Worm (Caenorhabditis elegans) whole organism, midembryonic: ENCODE results near the gene C08F8.3.

Source experiments
- T22C8.4 ChIP-seq: fragments of 200-800 bp; sonication (Bioruptor generic); IDR thresholded peaks from 2 replicates; pipeline ENCODE4 v1.3.6; 2022; ENCODE audit warnings: missing genetic modification characterization, missing compliant biosample characterization
- cog-1 ChIP-seq: sonication (generic microtip); optimal IDR thresholded peaks from 2 replicates; lab custom pipeline; 2016; ENCODE audit warnings: missing genetic modification characterization, missing compliant biosample characterization
- flt-1 ChIP-seq: fragments of 200-800 bp; sonication (Bioruptor generic); IDR thresholded peaks from 2 replicates; pipeline ENCODE4 v1.3.6; 2022; ENCODE audit warnings: missing genetic modification characterization, missing compliant biosample characterization
- klf-2 ChIP-seq: fragments of 200-800 bp; sonication (Bioruptor generic); conservative IDR thresholded peaks from 2 replicates; pipeline ENCODE4 v1.3.6; 2022; ENCODE audit warnings: missing genetic modification reagents, missing genetic modification characterization, missing compliant biosample characterization
- med-1 ChIP-seq: sonication (generic microtip); optimal IDR thresholded peaks from 2 replicates; lab custom pipeline; 2017; ENCODE audit warnings: missing genetic modification characterization, mild to moderate bottlenecking, missing compliant biosample characterization, antibody characterized with exemption, missing genetic modification reagents; ENCODE audit not compliant: insufficient read depth
- ref-1 ChIP-seq: fragments of 200-800 bp; sonication (Bioruptor generic); conservative IDR thresholded peaks from 2 replicates; pipeline ENCODE4 v1.3.6; 2022; ENCODE audit warnings: missing genetic modification reagents, missing genetic modification characterization, missing compliant biosample characterization
- tab-1 ChIP-seq: fragments of 200-800 bp; sonication (Bioruptor generic); IDR thresholded peaks from 2 replicates; pipeline ENCODE4 v1.3.6; 2022; ENCODE audit warnings: missing genetic modification characterization, missing compliant biosample characterization
- ztf-23 ChIP-seq: fragments of 200-800 bp; sonication (Bioruptor generic); IDR thresholded peaks from 2 replicates; pipeline ENCODE4 v1.3.6; 2022; ENCODE audit warnings: missing genetic modification reagents, missing genetic modification characterization, missing compliant biosample characterization
- ztf-29 ChIP-seq: fragments of 200-800 bp; sonication (Bioruptor generic); IDR thresholded peaks from 2 replicates; pipeline ENCODE4 v1.3.6; 2022; ENCODE audit warnings: missing genetic modification reagents, missing genetic modification characterization, missing compliant biosample characterization

Gene C08F8.3

DNA sequence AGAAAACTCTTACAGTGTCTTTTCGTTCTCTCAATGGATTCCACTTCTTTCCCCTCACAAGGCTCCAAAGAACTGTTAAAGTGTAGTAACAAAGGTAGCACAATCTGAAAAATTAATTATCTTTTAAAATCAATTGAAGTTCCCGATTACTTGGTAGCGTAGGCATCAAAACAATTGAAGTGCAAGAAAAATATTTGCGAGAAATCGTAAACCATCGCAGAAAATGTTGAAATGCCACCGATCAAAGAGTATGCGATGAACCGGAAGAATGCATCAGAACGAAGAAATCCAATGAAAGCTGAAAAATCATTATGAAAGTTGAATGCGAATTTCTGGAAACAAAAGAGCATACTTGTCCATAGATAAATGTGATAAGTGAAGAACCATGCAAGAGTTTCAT, 8.4 kb upstream of the C08F8.3 start:
- no peak for TF ChIP-seq klf-2 (GFP tag; lab: Robert Waterston, UW)
- TF ChIP-seq tab-1 (GFP tag; lab: Robert Waterston, UW) = no peak
- no peak for TF ChIP-seq T22C8.4 (GFP tag; lab: Robert Waterston, UW)
- TF ChIP-seq ztf-29 (GFP tag; lab: Robert Waterston, UW) = no peak
- TF ChIP-seq med-1 (GFP tag; lab: Kevin White, UChicago) = no peak
- TF ChIP-seq ref-1 = no peak
- no peak for TF ChIP-seq cog-1 (tag; lab: Kevin White, UChicago)
- no peak for TF ChIP-seq ztf-23 (GFP tag; lab: Robert Waterston, UW)
- TF ChIP-seq flt-1 (GFP tag; lab: Robert Waterston, UW) = no peak

DNA sequence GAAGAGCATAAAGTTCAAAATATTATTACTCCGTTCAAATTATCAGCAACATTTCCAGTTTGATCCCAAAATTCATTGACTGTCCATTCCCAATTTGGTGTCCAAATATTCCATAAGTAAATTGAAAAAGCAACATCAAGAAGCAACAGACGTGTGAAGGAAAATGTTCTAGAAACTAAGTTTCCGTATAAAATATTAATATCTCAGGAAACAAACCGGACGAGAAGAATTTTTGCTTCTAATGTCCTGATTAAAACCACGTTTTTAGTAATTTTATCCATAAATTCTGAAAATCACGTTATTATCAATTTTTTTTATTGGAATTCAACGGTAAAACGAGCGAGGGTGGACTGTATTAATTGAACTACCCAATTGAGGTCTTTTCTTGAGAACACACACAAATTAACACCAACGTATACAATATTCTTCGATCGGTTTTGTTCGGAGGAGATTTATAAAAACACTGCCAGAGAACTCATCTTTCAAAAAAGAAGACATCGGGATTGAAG, 7.8 kb upstream of the C08F8.3 start, which contains the start of gene pigq-1:
Gene pigq-1 (minus strand): TSS at position 286 of the 509 bp plus-strand sequence.
- TF ChIP-seq tab-1 (GFP tag; lab: Robert Waterston, UW) (no peak), ztf-23 (GFP tag; lab: Robert Waterston, UW) (no peak), T22C8.4 (GFP tag; lab: Robert Waterston, UW) (no peak), ref-1 (no peak), ztf-29 (GFP tag; lab: Robert Waterston, UW) (no peak), flt-1 (GFP tag; lab: Robert Waterston, UW) (no peak), klf-2 (GFP tag; lab: Robert Waterston, UW) (no peak), cog-1 (tag; lab: Kevin White, UChicago) (no peak)

- TF ChIP-seq ztf-23 (GFP tag; lab: Robert Waterston, UW) (no peak), flt-1 (GFP tag; lab: Robert Waterston, UW) (0 out of 2 replicates have a peak, but pooled peaks have one; percentile 7), tab-1 (GFP tag; lab: Robert Waterston, UW) (no peak)
Observed at ce11 chrIV:11148788-11149366, 6.0 kb upstream of the C08F8.3 start.

DNA sequence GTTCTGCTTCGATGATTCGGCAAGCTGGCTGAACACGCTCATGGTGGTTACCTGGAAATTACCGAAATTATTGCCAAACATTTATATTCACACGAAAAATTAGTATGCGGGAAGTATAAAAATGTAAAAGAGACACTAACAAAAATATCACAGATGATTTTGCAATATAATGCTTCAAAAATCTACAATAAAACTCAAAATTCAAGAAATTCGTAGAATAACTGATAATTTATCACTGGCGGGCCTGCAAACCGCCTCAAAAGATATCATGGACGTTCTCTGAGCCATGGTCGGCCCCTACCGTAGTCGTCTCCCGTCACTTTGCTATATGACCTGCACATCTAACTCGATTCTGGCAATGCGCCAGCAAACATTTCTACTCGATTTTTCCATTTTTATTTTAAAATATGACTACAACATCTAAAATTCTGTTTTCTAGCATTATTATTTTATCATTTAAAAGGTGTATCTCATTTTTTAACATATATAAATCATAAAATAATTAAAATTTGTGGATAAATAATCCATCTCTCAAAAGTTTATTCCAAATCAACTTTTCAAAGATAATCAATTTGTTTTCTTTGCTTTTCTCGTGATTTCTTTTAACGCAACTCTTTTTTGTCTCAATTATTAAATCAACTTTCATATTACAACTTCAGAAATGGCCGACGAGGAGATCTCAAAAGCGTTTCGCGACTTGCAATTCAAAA, 5.2 kb upstream of the C08F8.3 start, which contains the start of the genes F01G4.6 and pfd-1:
Gene F01G4.6 (minus strand): TSS at position 51 of the 710 bp plus-strand sequence.
Gene pfd-1 (plus strand): TSS at position 660 of the 710 bp plus-strand sequence.
- TF ChIP-seq cog-1 (tag; lab: Kevin White, UChicago) = no peak
- TF ChIP-seq ref-1 = no peak
- no peak for TF ChIP-seq ztf-29 (GFP tag; lab: Robert Waterston, UW)
- TF ChIP-seq med-1 (GFP tag; lab: Kevin White, UChicago) = no peak
- no peak for TF ChIP-seq klf-2 (GFP tag; lab: Robert Waterston, UW)
- peak; percentile 68 for TF ChIP-seq ztf-23 (GFP tag; lab: Robert Waterston, UW)
- no peak for TF ChIP-seq T22C8.4 (GFP tag; lab: Robert Waterston, UW)
- TF ChIP-seq flt-1 (GFP tag; lab: Robert Waterston, UW) = 0 out of 2 replicates have a peak, but pooled peaks have one; percentile 39
- TF ChIP-seq tab-1 (GFP tag; lab: Robert Waterston, UW) = no peak

DNA sequence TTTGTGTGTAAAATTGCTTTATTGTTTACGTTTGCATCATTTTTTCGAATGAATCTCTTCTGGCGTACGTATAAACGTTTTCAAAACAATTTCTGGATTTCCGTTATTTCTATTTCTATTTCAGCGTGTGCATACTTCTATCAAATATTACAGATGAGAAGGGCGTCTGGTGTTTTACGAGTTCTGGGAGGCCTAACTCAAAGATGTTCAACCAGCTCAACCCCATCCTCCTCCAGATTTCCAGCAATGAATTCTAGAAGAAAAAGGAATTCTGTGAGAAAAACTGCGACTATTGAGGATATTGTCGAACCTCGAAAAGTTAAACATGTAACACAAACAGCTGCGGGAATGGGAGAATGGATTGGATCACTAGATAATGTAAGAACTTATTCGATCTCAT, 4.0 kb upstream of the C08F8.3 start, which contains the start of gene C08F8.2:
Gene C08F8.2 (plus strand): TSS at position 154 of the 400 bp plus-strand sequence.
- TF ChIP-seq klf-2 (GFP tag; lab: Robert Waterston, UW) (no peak), T22C8.4 (GFP tag; lab: Robert Waterston, UW) (no peak), tab-1 (GFP tag; lab: Robert Waterston, UW) (no peak), ztf-23 (GFP tag; lab: Robert Waterston, UW) (no peak), ztf-29 (GFP tag; lab: Robert Waterston, UW) (no peak), flt-1 (GFP tag; lab: Robert Waterston, UW) (no peak), cog-1 (tag; lab: Kevin White, UChicago) (no peak), med-1 (GFP tag; lab: Kevin White, UChicago) (no peak), ref-1 (no peak)

- no peak for TF ChIP-seq ztf-29 (GFP tag; lab: Robert Waterston, UW)
- TF ChIP-seq tab-1 (GFP tag; lab: Robert Waterston, UW) = no peak
- no peak for TF ChIP-seq flt-1 (GFP tag; lab: Robert Waterston, UW)
- TF ChIP-seq klf-2 (GFP tag; lab: Robert Waterston, UW) = no peak
- no peak for TF ChIP-seq med-1 (GFP tag; lab: Kevin White, UChicago)
- TF ChIP-seq cog-1 (tag; lab: Kevin White, UChicago) = no peak
- no peak for TF ChIP-seq T22C8.4 (GFP tag; lab: Robert Waterston, UW)
- TF ChIP-seq ref-1 = no peak
- TF ChIP-seq ztf-23 (GFP tag; lab: Robert Waterston, UW) = no peak
Observed at ce11 chrIV:11156526-11156925, 1.7 kb downstream of the C08F8.3 start.

DNA sequence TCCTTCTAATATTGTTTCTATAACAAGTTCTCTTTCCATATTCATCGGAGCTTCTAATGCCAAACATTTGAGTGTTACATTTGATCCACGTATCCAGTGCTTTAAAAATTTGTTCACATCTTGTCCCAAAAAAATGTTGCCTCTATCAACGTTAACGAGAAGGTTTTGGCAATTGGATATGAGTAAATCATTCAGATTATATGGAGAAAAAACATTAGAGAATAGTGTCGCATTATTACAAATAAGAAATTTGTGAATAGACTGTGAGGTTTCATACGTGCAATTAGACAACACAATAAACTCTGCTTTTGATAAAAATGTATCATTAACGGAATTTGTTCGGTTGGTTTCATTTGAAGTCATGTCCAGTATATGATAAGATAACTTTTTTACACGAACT, 5.0 kb downstream of the C08F8.3 start, which contains the start of gene mboa-4:
Gene mboa-4 (minus strand): TSS at position 101 of the 400 bp plus-strand sequence.
- TF ChIP-seq ztf-23 (GFP tag; lab: Robert Waterston, UW) = no peak
- no peak for TF ChIP-seq cog-1 (tag; lab: Kevin White, UChicago)
- no peak for TF ChIP-seq T22C8.4 (GFP tag; lab: Robert Waterston, UW)
- TF ChIP-seq ref-1 = no peak
- no peak for TF ChIP-seq tab-1 (GFP tag; lab: Robert Waterston, UW)
- TF ChIP-seq klf-2 (GFP tag; lab: Robert Waterston, UW) = no peak
- TF ChIP-seq flt-1 (GFP tag; lab: Robert Waterston, UW) = no peak

ce11 chrIV:11160707-11161106, 5.9 kb downstream of the C08F8.3 start, which contains the start of gene C08F8.15:
Gene C08F8.15, minus strand, starts transcription at chrIV:11160807.
- TF ChIP-seq tab-1 (GFP tag; lab: Robert Waterston, UW) = no peak
- TF ChIP-seq ztf-29 (GFP tag; lab: Robert Waterston, UW) = no peak
- TF ChIP-seq T22C8.4 (GFP tag; lab: Robert Waterston, UW) = no peak
- no peak for TF ChIP-seq flt-1 (GFP tag; lab: Robert Waterston, UW)
- TF ChIP-seq ref-1 = no peak
- TF ChIP-seq cog-1 (tag; lab: Kevin White, UChicago) = no peak
- no peak for TF ChIP-seq klf-2 (GFP tag; lab: Robert Waterston, UW)
